Fruit fly (Drosophila melanogaster) whole organism: Measurements from ENCODE around the gene CtsF.

Experiments
- pan ChIP-seq: fragments of >200 bp; optimal IDR thresholded peaks from 2 replicates; lab custom pipeline; 2017
- psq ChIP-seq: fragments of >200 bp; optimal IDR thresholded peaks from 2 replicates; lab custom pipeline; 2017
- usp ChIP-seq: fragments of >200 bp; optimal IDR thresholded peaks from 2 replicates; lab custom pipeline; 2017; ENCODE audit warnings: missing biosample characterization, missing genetic modification characterization, mixed read lengths

DNA sequence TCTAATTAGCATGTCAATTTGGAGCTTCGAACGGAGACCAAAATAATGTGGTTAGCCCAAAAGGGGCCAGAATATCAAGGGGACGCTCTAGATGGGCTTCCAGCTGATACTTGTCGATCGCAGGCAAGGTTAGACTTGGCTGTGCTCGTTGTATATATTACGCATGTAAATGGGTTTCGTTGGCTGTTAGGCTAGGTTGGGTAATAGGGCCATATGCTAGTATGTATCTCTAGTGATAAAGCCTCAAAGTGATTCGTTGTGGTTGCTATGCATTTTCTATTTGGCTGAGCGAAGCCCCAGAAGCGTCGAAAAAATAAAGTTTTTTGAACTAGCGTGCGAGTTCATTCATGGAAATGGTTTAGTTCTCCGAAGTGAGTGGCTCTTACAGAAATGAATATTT, 39.2 kb upstream of the CtsF start:
- TF ChIP-seq pan (no peak), psq (lab: Kevin White, UChicago) (no peak), usp (GFP tag; lab: Kevin White, UChicago) (no peak)
